Worm (Caenorhabditis elegans): ENCODE data around the gene H43I07.1.

DNA sequence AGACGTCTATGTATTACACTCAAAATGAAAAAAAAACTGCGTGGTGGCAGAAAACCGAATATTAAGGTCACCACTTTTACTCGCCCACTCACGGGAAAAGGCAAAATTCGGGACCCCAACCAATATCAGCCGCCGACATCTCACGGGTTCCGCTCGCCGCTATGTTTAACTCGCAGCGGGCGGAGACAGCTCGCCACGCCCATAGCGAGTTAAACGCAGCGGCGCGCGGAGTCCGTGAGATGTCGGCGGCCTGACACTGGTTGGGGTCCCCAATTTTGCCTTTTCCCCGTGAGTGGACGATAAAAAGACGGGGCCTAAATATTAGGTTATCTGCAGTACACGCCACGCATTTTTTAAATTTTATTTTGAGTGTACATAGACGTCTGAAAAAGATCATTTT lies 22.0 kb upstream of the H43I07.1 start:
- TF ChIP-seq ama-1 (optimal IDR thresholded peaks at IDR 0.05) (no peak), scrt-1 (GFP tag; IDR thresholded peaks at IDR 0.05) (no peak), pes-1 (GFP tag; IDR thresholded peaks at IDR 0.05) (no peak), hmbx-1 (tag; optimal IDR thresholded peaks at IDR 0.05) (no peak), tra-4 (tag; optimal IDR thresholded peaks at IDR 0.05) (no peak), hmg-4 (GFP tag; optimal IDR thresholded peaks at IDR 0.05) (no peak), sea-1 (GFP tag; conservative IDR thresholded peaks at IDR 0.05) (no peak), F13C5.2 (tag; optimal IDR thresholded peaks at IDR 0.05) (no peak), tbx-37 (GFP tag; conservative IDR thresholded peaks at IDR 0.05) (no peak), ceh-36 (tag; optimal IDR thresholded peaks at IDR 0.05) (no peak)
